Worm (Caenorhabditis elegans) whole organism, L4 larva: ENCODE results near the gene F20C5.6.

ENCODE experiments used
- F26F4.8 ChIP-seq: fragments of 200-800 bp; sonication (Bioruptor generic); conservative IDR thresholded peaks from 2 replicates; pipeline ENCODE4 v1.3.6; 2022; ENCODE audit warnings: missing genetic modification characterization, missing compliant biosample characterization
- F37D6.2 ChIP-seq: sonication (generic microtip); optimal IDR thresholded peaks from 2 replicates; lab custom pipeline; 2016; ENCODE audit warnings: mild to moderate bottlenecking, missing genetic modification characterization, missing compliant biosample characterization
- F44E2.7 ChIP-seq: fragments of 200-800 bp; sonication (Bioruptor generic); IDR thresholded peaks from 2 replicates; pipeline ENCODE4 v2.1.2; 2022; ENCODE audit warnings: missing genetic modification characterization, missing compliant biosample characterization
- F49E8.2 ChIP-seq: sonication (generic microtip); optimal IDR thresholded peaks from 2 replicates; lab custom pipeline; 2016; ENCODE audit warnings: missing compliant biosample characterization, mild to moderate bottlenecking, missing genetic modification characterization, borderline replicate concordance
- R02D3.7 ChIP-seq: fragments of 150-350 bp; sonication (generic microtip); optimal IDR thresholded peaks from 3 replicates; lab custom pipeline; 2014; ENCODE audit warnings: missing biosample characterization, missing genetic modification characterization
- T20F7.1 ChIP-seq: fragments of 200-800 bp; sonication (Bioruptor generic); optimal IDR thresholded peaks from 2 replicates; lab custom pipeline; 2018; ENCODE audit warnings: mild to moderate bottlenecking, missing genetic modification characterization, missing compliant biosample characterization
- Y105C5A.15 ChIP-seq: fragments of 200-800 bp; sonication (Bioruptor generic); IDR thresholded peaks from 2 replicates; pipeline ENCODE4 v1.3.6; 2022; ENCODE audit warnings: missing genetic modification characterization, missing compliant biosample characterization
- Y5F2A.4 ChIP-seq: fragments of 200-800 bp; sonication (Bioruptor generic); optimal IDR thresholded peaks from 2 replicates; lab custom pipeline; 2018; ENCODE audit warnings: mild to moderate bottlenecking, missing genetic modification characterization, missing compliant biosample characterization
- ZK546.5 ChIP-seq, 2 experiments: sonication (generic microtip); optimal IDR thresholded peaks; 2 replicates each; lab custom pipeline; 2017; ENCODE audit warnings: missing biosample characterization in 2 of 2, missing genetic modification characterization in 2 of 2
- aha-1 ChIP-seq: fragments of 150-350 bp; peaks from one replicate; lab custom pipeline; 2014; ENCODE audit warnings: missing biosample characterization, missing genetic modification characterization
- aly-2 ChIP-seq: sonication (generic microtip); optimal IDR thresholded peaks from 2 replicates; lab custom pipeline; 2018; ENCODE audit warnings: missing biosample characterization, missing genetic modification characterization
- cey-2 ChIP-seq: sonication (generic microtip); optimal IDR thresholded peaks from 3 replicates; lab custom pipeline; 2017; ENCODE audit warnings: missing genetic modification characterization, mild to moderate bottlenecking, missing compliant biosample characterization, antibody characterized with exemption, borderline replicate concordance; ENCODE audit not compliant: insufficient read depth
- daf-16 ChIP-seq, 3 experiments: sonication (generic microtip); optimal IDR thresholded peaks; 2 replicates each; lab custom pipeline; 2016 to 2017; ENCODE audit warnings: missing genetic modification characterization in 3 of 3, missing genetic modification reagents in 3 of 3, mild to moderate bottlenecking in 2 of 3, missing compliant biosample characterization in 2 of 3, missing biosample characterization in 1 of 3, moderate library complexity in 1 of 3
- dmd-6 ChIP-seq: fragments of 200-800 bp; sonication (Bioruptor generic); IDR thresholded peaks from 2 replicates; pipeline ENCODE4 v1.3.6; 2022; ENCODE audit warnings: missing genetic modification reagents, missing genetic modification characterization, missing compliant biosample characterization
- dmd-8 ChIP-seq: fragments of 200-800 bp; sonication (Bioruptor generic); IDR thresholded peaks from 2 replicates; pipeline ENCODE4 v1.3.6; 2022; ENCODE audit warnings: missing genetic modification characterization, missing compliant biosample characterization
- duxl-1 ChIP-seq: sonication (generic microtip); optimal IDR thresholded peaks from 2 replicates; lab custom pipeline; 2016; ENCODE audit warnings: mild to moderate bottlenecking, missing genetic modification characterization, moderate library complexity, missing compliant biosample characterization; ENCODE audit not compliant: poor library complexity
- dve-1 ChIP-seq: sonication (generic microtip); optimal IDR thresholded peaks from 2 replicates; lab custom pipeline; 2017; ENCODE audit warnings: antibody characterized with exemption, mild to moderate bottlenecking, missing genetic modification characterization, missing compliant biosample characterization; ENCODE audit not compliant: insufficient read depth
- fos-1 ChIP-seq: fragments of 150-350 bp; optimal IDR thresholded peaks from 2 replicates; lab custom pipeline; 2014; ENCODE audit warnings: missing biosample characterization, missing genetic modification characterization
- hif-1 ChIP-seq, 2 experiments: sonication (generic microtip); optimal IDR thresholded peaks; 2 replicates each; lab custom pipeline; 2016 to 2017; ENCODE audit warnings: missing compliant biosample characterization in 2 of 2, missing genetic modification characterization in 2 of 2, missing genetic modification reagents in 2 of 2, missing genotype in 2 of 2, mild to moderate bottlenecking in 1 of 2
- hlh-11 ChIP-seq: fragments of 200-800 bp; sonication (Bioruptor generic); optimal IDR thresholded peaks from 2 replicates; lab custom pipeline; 2018; ENCODE audit warnings: mild to moderate bottlenecking, missing genetic modification characterization, missing compliant biosample characterization
- hlh-30 ChIP-seq: sonication (generic microtip); optimal IDR thresholded peaks from 2 replicates; lab custom pipeline; 2017; ENCODE audit warnings: antibody characterized with exemption, mild to moderate bottlenecking, missing genetic modification characterization, missing compliant biosample characterization; ENCODE audit not compliant: insufficient read depth
- lin-1 ChIP-seq: fragments of 200-800 bp; sonication (Bioruptor generic); IDR thresholded peaks from 2 replicates; pipeline ENCODE4 v1.3.6; 2022; ENCODE audit warnings: missing genetic modification reagents, missing genetic modification characterization, missing compliant biosample characterization
- lsy-2 ChIP-seq, 2 experiments: fragments of 150-350 bp in 1 of 2; sonication (generic microtip) in 1 of 2; optimal IDR thresholded peaks; 2 replicates each; lab custom pipeline; 2014 to 2017; ENCODE audit warnings: missing biosample characterization in 2 of 2, missing genetic modification characterization in 2 of 2
- madf-5 ChIP-seq, 2 experiments: fragments of 200-800 bp; sonication (Bioruptor generic); IDR thresholded peaks; 2 replicates each; pipeline ENCODE4 v1.3.6; 2022; ENCODE audit warnings: missing compliant biosample characterization in 2 of 2, missing genetic modification characterization in 2 of 2
- madf-9 ChIP-seq: fragments of 200-800 bp; sonication (Bioruptor generic); conservative IDR thresholded peaks from 2 replicates; pipeline ENCODE4 v1.3.6; 2022; ENCODE audit warnings: missing genetic modification reagents, missing genetic modification characterization, missing compliant biosample characterization
- mdt-29 ChIP-seq: fragments of 200-800 bp; sonication (Bioruptor generic); IDR thresholded peaks from 2 replicates; pipeline ENCODE4 v1.3.6; 2022; ENCODE audit warnings: missing genetic modification reagents, missing genetic modification characterization, missing compliant biosample characterization
- nhr-28 ChIP-seq: fragments of 150-350 bp; optimal IDR thresholded peaks from 2 replicates; lab custom pipeline; 2014; ENCODE audit warnings: missing biosample characterization, missing genetic modification characterization
- nhr-76 ChIP-seq: fragments of 150-350 bp; optimal IDR thresholded peaks from 2 replicates; lab custom pipeline; 2014; ENCODE audit warnings: missing biosample characterization, missing genetic modification characterization
- pqm-1 ChIP-seq: sonication (generic microtip); optimal IDR thresholded peaks from 2 replicates; lab custom pipeline; 2017; ENCODE audit warnings: missing biosample characterization, missing genetic modification characterization
- rbr-2 ChIP-seq: sonication (generic microtip); optimal IDR thresholded peaks from 2 replicates; lab custom pipeline; 2016; ENCODE audit warnings: missing genotype, missing genetic modification characterization, missing compliant biosample characterization
- skn-1 ChIP-seq: fragments of 150-350 bp; optimal IDR thresholded peaks from 2 replicates; lab custom pipeline; 2014; ENCODE audit warnings: missing biosample characterization, missing genetic modification characterization
- spr-1 ChIP-seq: sonication (generic microtip); optimal IDR thresholded peaks from 2 replicates; lab custom pipeline; 2016; ENCODE audit warnings: mild to moderate bottlenecking, missing genetic modification characterization, missing compliant biosample characterization
- tra-1 ChIP-seq: fragments of 200-800 bp; sonication (Bioruptor generic); IDR thresholded peaks from 2 replicates; pipeline ENCODE4 v1.3.6; 2022; ENCODE audit warnings: missing genetic modification reagents, missing genetic modification characterization, missing compliant biosample characterization
- vab-7 ChIP-seq: fragments of 200-800 bp; sonication (Bioruptor generic); IDR thresholded peaks from 2 replicates; pipeline ENCODE4 v1.3.6; 2022; ENCODE audit warnings: missing genetic modification reagents, missing genetic modification characterization, missing compliant biosample characterization
- zag-1 ChIP-seq: fragments of 150-350 bp; optimal IDR thresholded peaks from 2 replicates; lab custom pipeline; 2014; ENCODE audit warnings: missing biosample characterization, missing genetic modification characterization
- zfp-2 ChIP-seq: sonication (generic microtip); optimal IDR thresholded peaks from 2 replicates; lab custom pipeline; 2016; ENCODE audit warnings: mild to moderate bottlenecking, missing genetic modification characterization, missing compliant biosample characterization
- zfp-3 ChIP-seq: fragments of 200-800 bp; sonication (Bioruptor generic); conservative IDR thresholded peaks from 2 replicates; pipeline ENCODE4 v1.3.6; 2022; ENCODE audit warnings: missing genetic modification reagents, missing genetic modification characterization, missing compliant biosample characterization
- zip-2 ChIP-seq: fragments of 150-350 bp; optimal IDR thresholded peaks from 2 replicates; lab custom pipeline; 2014; ENCODE audit warnings: missing biosample characterization, missing genetic modification characterization

The F20C5.6 gene

ce11 chrIV:8729636-8730035 is 43.4 kb downstream of the F20C5.6 start (continued):
- TF ChIP-seq spr-1 (no peak), dmd-6 (GFP tag; lab: Robert Waterston, UW) (peak; percentile 83), F37D6.2 (tag; lab: Kevin White, UChicago) (no peak), zfp-3 (GFP tag; lab: Robert Waterston, UW) (no peak), mdt-29 (GFP tag; lab: Robert Waterston, UW) (no peak), hlh-30 (tag; lab: Kevin White, UChicago) (peak; percentile 20), dmd-8 (no peak), zip-2 (tag; lab: Kevin White, UChicago) (no peak), dve-1 (peak; percentile 53), fos-1 (no peak), hlh-11 (tag; lab: Kevin White, UChicago) (peak; percentile 60), lin-1 (GFP tag; lab: Robert Waterston, UW) (no peak), hif-1 (tag; optimal IDR thresholded peaks at IDR 0.05; lab: Kevin White, UChicago) (peak in 1 of 2 experiments; percentile 21), daf-16 (GFP tag; optimal IDR thresholded peaks at IDR 0.05; lab: Kevin White, UChicago) (no peak), daf-16 (tag; optimal IDR thresholded peaks at IDR 0.05; lab: Kevin White, UChicago) (peak; percentile 63), Y105C5A.15 (no peak), aha-1 (peak; percentile 33), ZK546.5 (tag; optimal IDR thresholded peaks at IDR 0.05; lab: Kevin White, UChicago) (no peak), nhr-76 (tag; lab: Kevin White, UChicago) (no peak)

- TF ChIP-seq rbr-2 (tag; lab: Kevin White, UChicago) (no peak), F49E8.2 (tag; lab: Kevin White, UChicago) (peak; percentile 15), ZK546.5 (tag; optimal IDR thresholded peaks at IDR 0.05; lab: Kevin White, UChicago) (no peak)
Measured at ce11 chrIV:8728122-8728521, 44.9 kb downstream of the F20C5.6 start, which contains the start of gene otub-3. otub-3 (plus strand) TSS chrIV:8728177.

- peak; percentile 84 for TF ChIP-seq T20F7.1 (GFP tag; lab: Kevin White, UChicago)
- TF ChIP-seq nhr-28 (tag; lab: Kevin White, UChicago): peak; percentile 64
- no peak for TF ChIP-seq skn-1 (tag; lab: Kevin White, UChicago)
- TF ChIP-seq Y5F2A.4 (GFP tag; lab: Kevin White, UChicago): no peak
- no peak for TF ChIP-seq daf-16 (GFP tag; optimal IDR thresholded peaks at IDR 0.05; lab: Kevin White, UChicago)
- TF ChIP-seq daf-16 (tag; optimal IDR thresholded peaks at IDR 0.05; lab: Kevin White, UChicago): peak; percentile 77
- peak; percentile 15 for TF ChIP-seq R02D3.7
- peak; percentile 63 for TF ChIP-seq pqm-1 (tag; lab: Kevin White, UChicago)
- peak; percentile 22 for TF ChIP-seq hlh-11 (tag; lab: Kevin White, UChicago)
Measured at ce11 chrIV:8725345-8725744, 47.7 kb downstream of the F20C5.6 start, which contains the start of gene pgm-3. pgm-3 (plus strand) TSS chrIV:8725722.

ce11 chrIV:8724907-8725306 is 48.1 kb downstream of the F20C5.6 start:
- TF ChIP-seq zag-1: no peak
- no peak for TF ChIP-seq lsy-2 (tag; optimal IDR thresholded peaks at IDR 0.05; lab: Kevin White, UChicago)
- TF ChIP-seq aly-2 (tag; lab: Kevin White, UChicago): no peak
- no peak for TF ChIP-seq madf-9 (GFP tag; lab: Robert Waterston, UW)
- no peak for TF ChIP-seq madf-5 (GFP tag; IDR thresholded peaks at IDR 0.05; lab: Robert Waterston, UW)
- no peak for TF ChIP-seq zfp-2 (tag; lab: Kevin White, UChicago)
- TF ChIP-seq cey-2 (tag; lab: Kevin White, UChicago): no peak
- no peak for TF ChIP-seq F26F4.8 (GFP tag; lab: Robert Waterston, UW)
- TF ChIP-seq tra-1 (GFP tag; lab: Robert Waterston, UW): no peak
- no peak for TF ChIP-seq duxl-1
- no peak for TF ChIP-seq F44E2.7 (GFP tag; lab: Robert Waterston, UW)
- TF ChIP-seq zfp-3 (GFP tag; lab: Robert Waterston, UW): no peak
- no peak for TF ChIP-seq vab-7 (GFP tag; lab: Robert Waterston, UW)
